Fruit fly (Drosophila melanogaster): ENCODE results near the gene Pxt.

dm6 chr3R:17682244-17682773 is 36.9 kb upstream of the Pxt start, which contains the start of the genes alt and CG7655:
- no peak for TF ChIP-seq CG15710 (tag; optimal IDR thresholded peaks at IDR 0.05)
- TF ChIP-seq CG17806 (tag; optimal IDR thresholded peaks at IDR 0.05), result no peak
- no peak for TF ChIP-seq CG34367 (tag; optimal IDR thresholded peaks at IDR 0.05)
- no peak for TF ChIP-seq CG9948 (tag; optimal IDR thresholded peaks at IDR 0.05)
- TF ChIP-seq CG10348 (GFP tag; IDR thresholded peaks at IDR 0.05), result no peak
- TF ChIP-seq D1 (tag; optimal IDR thresholded peaks at IDR 0.05), result no peak
- TF ChIP-seq CG4496 (GFP tag; IDR thresholded peaks at IDR 0.05), result no peak
- peak; percentile 8 for TF ChIP-seq gl (tag; optimal IDR thresholded peaks at IDR 0.05)
- no peak for TF ChIP-seq rn (GFP tag; IDR thresholded peaks at IDR 0.05)
- TF ChIP-seq CG8159 (tag; optimal IDR thresholded peaks at IDR 0.05), result no peak
